1 fruit fly cellular context compared by ENCODE assay signal in the genomic region with DNA sequence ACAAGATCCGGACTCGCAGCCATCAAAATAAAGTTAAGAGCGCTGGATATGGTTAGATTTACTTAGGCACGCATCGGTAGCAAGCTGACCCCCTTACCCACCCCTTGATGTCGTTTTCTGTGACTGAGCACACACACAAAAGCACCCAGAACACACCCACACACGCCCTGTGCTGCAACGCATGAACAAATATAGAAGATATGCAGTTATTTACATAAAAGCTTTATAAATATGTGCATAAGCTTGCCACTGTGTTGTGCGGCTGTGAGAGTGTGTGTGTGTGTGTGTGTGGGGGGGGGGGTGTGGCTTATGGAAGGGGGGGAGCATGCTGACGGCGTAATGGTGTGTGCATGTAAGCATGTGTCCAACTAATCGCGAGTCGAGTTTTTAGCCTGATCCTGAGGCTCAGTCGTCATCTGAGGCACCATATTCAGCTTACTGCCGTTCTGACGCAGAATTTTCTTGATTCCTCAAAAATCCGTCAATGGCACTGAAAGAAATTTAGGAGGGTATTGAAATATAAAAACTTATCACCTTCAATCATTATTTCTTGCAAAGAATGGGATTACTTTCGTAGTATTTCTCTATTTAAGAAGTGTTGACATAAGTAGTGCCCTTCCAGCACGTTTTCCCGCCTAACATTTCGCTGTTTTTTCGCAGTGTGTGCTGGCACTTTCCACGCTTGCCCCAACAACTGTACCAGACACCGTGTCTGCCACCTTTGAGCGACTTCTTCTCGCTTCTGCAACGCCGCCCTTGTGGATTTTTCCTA.
A peak's percentile ranks its signal among the peaks of the same experiment; 100 is the strongest.
TF ChIP-seq lines count a peak whose summit lies in the region.

No protein-coding gene starts in this region.

TF ChIP-seq in whole organism, embryonic, 481 proteins besides CTCF, POLR2A, EP300 and RAD21 (continued from another document):
- peak; percentile 7 for TF ChIP-seq Xbp1 (GFP tag; optimal IDR thresholded peaks at IDR 0.05; lab: Kevin White, UChicago)
- no peak for TF ChIP-seq CG2199 (GFP tag; IDR thresholded peaks at IDR 0.05; lab: Robert Waterston, UW)
- TF ChIP-seq Chrac-16 (GFP tag; optimal IDR thresholded peaks at IDR 0.05; lab: Kevin White, UChicago), result no peak
- TF ChIP-seq Six4 (GFP tag; optimal IDR thresholded peaks at IDR 0.05; lab: Kevin White, UChicago), result no peak
- TF ChIP-seq CG10209 (GFP tag; optimal IDR thresholded peaks at IDR 0.05; lab: Kevin White, UChicago), result peak; percentile 66
- TF ChIP-seq CG11696 (GFP tag; IDR thresholded peaks at IDR 0.05; lab: Robert Waterston, UW), result no peak
- no peak for TF ChIP-seq sim (GFP tag; IDR thresholded peaks at IDR 0.05; lab: Robert Waterston, UW)
- TF ChIP-seq CG12942 (GFP tag; optimal IDR thresholded peaks at IDR 0.05; lab: Kevin White, UChicago), result peak; percentile 8
- TF ChIP-seq CG33557 (GFP tag; optimal IDR thresholded peaks at IDR 0.05; lab: Kevin White, UChicago), result peak; percentile 76
- no peak for TF ChIP-seq CG4617 (GFP tag; optimal IDR thresholded peaks at IDR 0.05; lab: Kevin White, UChicago; ENCODE audit: borderline replicate concordance)
- no peak for TF ChIP-seq Hr39 (optimal IDR thresholded peaks at IDR 0.05; lab: Kevin White, UChicago)
- no peak for TF ChIP-seq wor (GFP tag; IDR thresholded peaks at IDR 0.05; lab: Robert Waterston, UW)
- no peak for TF ChIP-seq CG14965 (GFP tag; optimal IDR thresholded peaks at IDR 0.05; lab: Kevin White, UChicago; ENCODE audit: borderline replicate concordance)
- no peak for TF ChIP-seq CG3847 (GFP tag; IDR thresholded peaks at IDR 0.05; lab: Robert Waterston, UW)
- no peak for TF ChIP-seq br (optimal IDR thresholded peaks at IDR 0.05; lab: Kevin White, UChicago)
- no peak for TF ChIP-seq caup (GFP tag; optimal IDR thresholded peaks at IDR 0.05; lab: Kevin White, UChicago; ENCODE audit: severe bottlenecking)
- peak; percentile 89; the same call in 1 of the 2 replicates for TF ChIP-seq chm (GFP tag; IDR thresholded peaks at IDR 0.05; lab: Robert Waterston, UW)
- 0 out of 2 replicates have a peak, but pooled peaks have one; percentile 37 for TF ChIP-seq CG10321 (GFP tag; IDR thresholded peaks at IDR 0.05; lab: Robert Waterston, UW)
- no peak for TF ChIP-seq CG8765 (GFP tag; IDR thresholded peaks at IDR 0.05; lab: Robert Waterston, UW)
- no peak for TF ChIP-seq CG9437 (GFP tag; optimal IDR thresholded peaks at IDR 0.05; lab: Kevin White, UChicago)
- TF ChIP-seq CG9727 (GFP tag; optimal IDR thresholded peaks at IDR 0.05; lab: Kevin White, UChicago), result peak; percentile 78
- TF ChIP-seq CG1602 (GFP tag; optimal IDR thresholded peaks at IDR 0.05; lab: Kevin White, UChicago), result peak; percentile 38
- TF ChIP-seq CG11093 (GFP tag; IDR thresholded peaks at IDR 0.05; lab: Robert Waterston, UW), result peak; percentile 45; the same call in 1 of the 3 replicates
- TF ChIP-seq CG9932 (GFP tag; IDR thresholded peaks at IDR 0.05; lab: Robert Waterston, UW), result no peak
- peak; percentile 48 for TF ChIP-seq onecut (GFP tag; IDR thresholded peaks at IDR 0.05; lab: Robert Waterston, UW)
- no peak for TF ChIP-seq Bgb (GFP tag; IDR thresholded peaks at IDR 0.05; lab: Robert Waterston, UW; ENCODE audit: partially characterized antibody)
- TF ChIP-seq org-1 (GFP tag; optimal IDR thresholded peaks at IDR 0.05; lab: Kevin White, UChicago), result peak; percentile 67
- no peak for TF ChIP-seq ttk (GFP tag; IDR thresholded peaks at IDR 0.05; lab: Robert Waterston, UW)
- peak; percentile 57 for TF ChIP-seq CG17912 (GFP tag; optimal IDR thresholded peaks at IDR 0.05; lab: Kevin White, UChicago)
- peak; percentile 76 for TF ChIP-seq Sox102F (GFP tag; optimal IDR thresholded peaks at IDR 0.05; lab: Kevin White, UChicago)
- no peak for TF ChIP-seq CG3281 (GFP tag; optimal IDR thresholded peaks at IDR 0.05; lab: Kevin White, UChicago)
- no peak for TF ChIP-seq Dbx (GFP tag; IDR thresholded peaks at IDR 0.05; lab: Robert Waterston, UW)
- TF ChIP-seq fd96Cb (tag; optimal IDR thresholded peaks at IDR 0.05; lab: Kevin White, UChicago), result peak; percentile 40
- no peak for TF ChIP-seq knrl (GFP tag; IDR thresholded peaks at IDR 0.05; lab: Robert Waterston, UW; ENCODE audit: partially characterized antibody)
- no peak for TF ChIP-seq Dll (GFP tag; IDR thresholded peaks at IDR 0.05; lab: Robert Waterston, UW; ENCODE audit: partially characterized antibody)
- peak; percentile 58 for TF ChIP-seq CG11723 (GFP tag; optimal IDR thresholded peaks at IDR 0.05; lab: Kevin White, UChicago)
- TF ChIP-seq Med (GFP tag; lab: Kevin White, UChicago), result peak; percentile 92
- TF ChIP-seq Abd-B (GFP tag; optimal IDR thresholded peaks at IDR 0.05; lab: Kevin White, UChicago), result no peak
- TF ChIP-seq CG43689 (GFP tag; IDR thresholded peaks at IDR 0.05; lab: Robert Waterston, UW), result peak; percentile 51
